Worm (Caenorhabditis elegans): ENCODE data around the gene Y66D12A.8.

Gene Y66D12A.8

DNA sequence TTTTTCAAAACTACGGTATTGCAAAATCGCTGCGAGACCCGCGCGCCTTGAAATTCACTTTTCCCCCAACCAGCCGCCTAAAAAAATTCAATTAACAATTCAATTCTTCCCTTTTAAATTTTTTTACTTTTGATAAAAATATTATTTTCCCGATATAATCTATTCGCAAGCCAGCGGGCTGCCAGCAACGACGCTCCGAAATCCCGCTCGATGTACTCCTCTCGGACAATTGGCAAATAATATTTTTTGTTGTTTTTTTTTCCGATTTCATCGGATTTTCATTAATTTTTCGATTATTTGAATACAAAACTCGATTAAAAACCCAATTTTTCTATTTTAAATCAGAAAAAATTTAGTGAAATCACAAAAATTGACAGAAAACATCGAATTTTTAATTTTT, 41.8 kb downstream of the Y66D12A.8 start:
- no peak for TF ChIP-seq W03F9.2 (tag; optimal IDR thresholded peaks at IDR 0.05)
- TF ChIP-seq dao-5 (tag; optimal IDR thresholded peaks at IDR 0.05) = no peak
- no peak for TF ChIP-seq him-1 (tag; optimal IDR thresholded peaks at IDR 0.05)

DNA sequence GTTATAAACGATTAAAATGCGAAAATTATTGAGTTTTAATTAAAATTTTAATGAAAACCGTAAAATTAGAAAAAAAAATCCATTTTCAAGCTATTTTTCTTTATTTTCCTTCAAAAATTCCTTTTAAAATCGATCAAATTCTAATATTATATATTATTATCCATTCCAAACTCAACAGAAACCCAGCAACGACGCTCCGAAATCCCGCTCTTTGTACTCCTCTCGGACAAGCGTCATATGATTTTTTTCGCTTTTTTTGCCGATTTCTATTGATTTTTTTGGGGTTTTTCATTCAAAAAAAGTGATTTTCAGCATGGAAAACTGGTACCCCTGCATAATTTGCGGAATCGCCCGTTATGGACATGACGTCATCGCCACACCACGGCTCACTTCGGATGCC, 42.4 kb downstream of the Y66D12A.8 start, which contains the start of gene ceh-91:
ceh-91 (plus strand) TSS at position 301 of the 400 bp plus-strand sequence.
- no peak for TF ChIP-seq him-1 (tag; optimal IDR thresholded peaks at IDR 0.05)
- TF ChIP-seq W03F9.2 (tag; optimal IDR thresholded peaks at IDR 0.05) = no peak
- no peak for TF ChIP-seq dao-5 (tag; optimal IDR thresholded peaks at IDR 0.05)

DNA sequence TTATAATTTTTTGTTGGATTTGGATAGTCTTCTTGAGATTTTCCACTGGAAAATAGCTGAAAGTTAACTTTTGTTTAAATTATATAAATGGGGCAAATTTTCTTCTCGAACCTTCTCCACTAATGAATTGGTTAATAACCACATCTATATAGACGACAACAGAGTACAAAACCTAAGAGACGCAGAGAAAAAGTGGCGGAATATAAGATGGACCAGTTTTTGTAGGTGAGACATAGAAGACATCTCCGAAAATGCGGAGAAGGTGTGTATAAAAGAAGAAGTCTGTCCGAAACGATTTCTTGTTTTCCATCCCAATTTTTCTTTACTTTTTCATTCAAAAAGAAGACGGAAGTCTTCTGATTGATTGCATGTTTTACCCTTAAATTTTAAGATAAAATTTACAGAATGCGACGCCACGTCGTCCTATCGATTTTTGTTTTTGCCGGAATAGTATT, 50.8 kb downstream of the Y66D12A.8 start, which contains the start of gene gly-8:
gly-8 (plus strand) TSS at position 405 of the 455 bp plus-strand sequence.
- TF ChIP-seq dao-5 (tag; optimal IDR thresholded peaks at IDR 0.05) = no peak
- TF ChIP-seq him-1 (tag; optimal IDR thresholded peaks at IDR 0.05) = no peak
- no peak for TF ChIP-seq W03F9.2 (tag; optimal IDR thresholded peaks at IDR 0.05)

DNA sequence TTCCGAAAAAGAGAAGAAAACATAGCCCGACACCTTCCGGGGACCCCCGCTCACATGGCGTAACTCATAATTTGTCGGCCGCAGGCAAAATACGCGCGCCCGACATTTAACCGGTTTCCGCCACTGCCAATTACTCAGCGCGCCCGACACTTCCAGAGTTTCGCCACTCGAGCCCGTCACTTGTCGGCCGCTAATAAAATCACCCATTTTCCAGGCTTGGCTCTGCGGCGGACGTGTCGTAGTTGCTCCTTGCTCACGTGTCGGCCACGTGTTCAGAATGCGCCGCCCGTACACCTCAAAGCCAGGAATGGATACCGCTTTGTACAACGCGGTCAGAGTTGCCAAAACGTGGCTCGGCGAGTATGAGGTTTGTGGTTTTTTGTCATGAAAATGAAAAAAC, 53.6 kb downstream of the Y66D12A.8 start:
- no peak for TF ChIP-seq W03F9.2 (tag; optimal IDR thresholded peaks at IDR 0.05)
- TF ChIP-seq dao-5 (tag; optimal IDR thresholded peaks at IDR 0.05) = no peak
- no peak for TF ChIP-seq him-1 (tag; optimal IDR thresholded peaks at IDR 0.05)

All from whole organism, L4/young adult.